Worm (Caenorhabditis elegans) whole organism, young adult: Measurements from ENCODE around the gene ubxn-4.

Source experiments
- B0035.1 ChIP-seq: sonication (generic microtip); optimal IDR thresholded peaks from 2 replicates; lab custom pipeline; 2016; ENCODE audit warnings: missing genetic modification characterization, mild to moderate bottlenecking, missing compliant biosample characterization, missing genotype, missing genetic modification reagents
- B0261.1 ChIP-seq: sonication (generic microtip); optimal IDR thresholded peaks from 2 replicates; lab custom pipeline; 2016; ENCODE audit warnings: mild to moderate bottlenecking, missing genetic modification characterization, moderate library complexity, missing compliant biosample characterization
- F10E7.11 ChIP-seq: sonication (generic microtip); optimal IDR thresholded peaks from 2 replicates; lab custom pipeline; 2017; ENCODE audit warnings: mild to moderate bottlenecking, missing genetic modification characterization, moderate library complexity, missing compliant biosample characterization
- F22D6.2 ChIP-seq: sonication (generic microtip); optimal IDR thresholded peaks from 2 replicates; lab custom pipeline; 2016; ENCODE audit warnings: mild to moderate bottlenecking, missing genetic modification characterization, missing compliant biosample characterization
- F39B2.1 ChIP-seq: fragments of 200-800 bp; sonication (Bioruptor generic); IDR thresholded peaks from 2 replicates; pipeline ENCODE4 v1.3.6; 2022; ENCODE audit warnings: missing genetic modification reagents, missing genetic modification characterization, missing compliant biosample characterization
- F52B5.7 ChIP-seq: sonication (generic microtip); optimal IDR thresholded peaks from 2 replicates; lab custom pipeline; 2016; ENCODE audit warnings: mild to moderate bottlenecking, missing genetic modification characterization, missing compliant biosample characterization
- F55B11.4 ChIP-seq: sonication (generic microtip); optimal IDR thresholded peaks from 2 replicates; lab custom pipeline; 2016; ENCODE audit warnings: missing compliant biosample characterization, missing genetic modification characterization, borderline replicate concordance; ENCODE audit not compliant: insufficient read depth
- F57A8.1 ChIP-seq: fragments of 200-800 bp; sonication (Bioruptor generic); optimal IDR thresholded peaks from 2 replicates; lab custom pipeline; 2018; ENCODE audit warnings: mild to moderate bottlenecking, missing genetic modification characterization, moderate library complexity, missing compliant biosample characterization
- T26A5.8 ChIP-seq: sonication (generic microtip); optimal IDR thresholded peaks from 2 replicates; lab custom pipeline; 2016; ENCODE audit warnings: missing genetic modification characterization, missing compliant biosample characterization
- Y53F4B.3 ChIP-seq: fragments of 200-800 bp; sonication (Bioruptor generic); IDR thresholded peaks from 2 replicates; pipeline ENCODE4 v1.3.6; 2022; ENCODE audit warnings: missing genetic modification reagents, missing genetic modification characterization, missing compliant biosample characterization
- Y53G8AR.9 ChIP-seq: fragments of 200-800 bp; sonication (Bioruptor generic); conservative IDR thresholded peaks from 2 replicates; pipeline ENCODE4 v1.3.6; 2022; ENCODE audit warnings: missing genetic modification reagents, missing genetic modification characterization, missing compliant biosample characterization
- Y79H2A.3 ChIP-seq: fragments of 200-800 bp; sonication (Bioruptor generic); conservative IDR thresholded peaks from 2 replicates; pipeline ENCODE4 v1.3.6; 2022; ENCODE audit warnings: missing genetic modification reagents, missing genetic modification characterization, missing compliant biosample characterization
- ZK185.1 ChIP-seq: sonication (generic microtip); optimal IDR thresholded peaks from 2 replicates; lab custom pipeline; 2016; ENCODE audit warnings: mild to moderate bottlenecking, missing genetic modification characterization, missing compliant biosample characterization; ENCODE audit not compliant: poor library complexity, severe bottlenecking
- aptf-2 ChIP-seq: fragments of 200-800 bp; sonication (Bioruptor generic); conservative IDR thresholded peaks from 2 replicates; pipeline ENCODE4 v1.3.6; 2022; ENCODE audit warnings: missing genetic modification reagents, missing genetic modification characterization, missing compliant biosample characterization
- atf-7 ChIP-seq: sonication (generic microtip); optimal IDR thresholded peaks from 2 replicates; lab custom pipeline; 2017; ENCODE audit warnings: mild to moderate bottlenecking, missing genetic modification characterization, missing compliant biosample characterization
- attf-6 ChIP-seq: fragments of 200-800 bp; sonication (Bioruptor generic); IDR thresholded peaks from 2 replicates; pipeline ENCODE4 v1.3.6; 2022; ENCODE audit warnings: missing genetic modification reagents, missing genetic modification characterization, missing compliant biosample characterization
- bed-1 ChIP-seq: fragments of 200-800 bp; sonication (Bioruptor generic); IDR thresholded peaks from 2 replicates; pipeline ENCODE4 v1.3.6; 2022; ENCODE audit warnings: missing genetic modification reagents, missing genetic modification characterization, missing compliant biosample characterization
- ccch-3 ChIP-seq: fragments of 200-800 bp; sonication (Bioruptor generic); optimal IDR thresholded peaks from 2 replicates; lab custom pipeline; 2018; ENCODE audit warnings: mild to moderate bottlenecking, missing genetic modification characterization, missing compliant biosample characterization
- cebp-1 ChIP-seq, 2 experiments: fragments of 200-800 bp in 1 of 2; sonication (Bioruptor generic) in 1 of 2; sonication (generic microtip) in 1 of 2; IDR thresholded peaks in 1 of 2; optimal IDR thresholded peaks in 1 of 2; 2 replicates each; pipeline versions ENCODE4 v1.3.6 to Lab custom; 2017 to 2022; ENCODE audit warnings: missing compliant biosample characterization in 2 of 2, missing genetic modification characterization in 2 of 2, mild to moderate bottlenecking in 1 of 2, missing genetic modification reagents in 1 of 2, moderate library complexity in 1 of 2
- cebp-2 ChIP-seq: fragments of 200-800 bp; sonication (Bioruptor generic); IDR thresholded peaks from 2 replicates; pipeline ENCODE4 v1.3.6; 2022; ENCODE audit warnings: missing genetic modification characterization, missing compliant biosample characterization
- ceh-100 ChIP-seq: fragments of 200-800 bp; sonication (Bioruptor generic); IDR thresholded peaks from 2 replicates; pipeline ENCODE4 v1.3.6; 2022; ENCODE audit warnings: missing genetic modification reagents, missing genetic modification characterization, missing compliant biosample characterization
- ceh-27 ChIP-seq: fragments of 200-800 bp; sonication (Bioruptor generic); optimal IDR thresholded peaks from 2 replicates; lab custom pipeline; 2018; ENCODE audit warnings: mild to moderate bottlenecking, missing genetic modification characterization, moderate library complexity, missing compliant biosample characterization
- ceh-58 ChIP-seq: fragments of 200-800 bp; sonication (Bioruptor generic); IDR thresholded peaks from 2 replicates; pipeline ENCODE4 v1.3.6; 2022; ENCODE audit warnings: missing genetic modification characterization, missing compliant biosample characterization
- die-1 ChIP-seq: sonication (generic microtip); optimal IDR thresholded peaks from 2 replicates; lab custom pipeline; 2016; ENCODE audit warnings: missing genotype, mild to moderate bottlenecking, missing genetic modification characterization, missing compliant biosample characterization
- dox-1 ChIP-seq: fragments of 200-800 bp; sonication (Bioruptor generic); IDR thresholded peaks from 2 replicates; pipeline ENCODE4 v1.3.6; 2022; ENCODE audit warnings: missing genetic modification reagents, missing genetic modification characterization, missing compliant biosample characterization
- hsf-1 ChIP-seq: fragments of 200-800 bp; sonication (Bioruptor generic); IDR thresholded peaks from 2 replicates; pipeline ENCODE4 v1.3.6; 2022; ENCODE audit warnings: missing genetic modification reagents, missing genetic modification characterization, missing compliant biosample characterization
- let-607 ChIP-seq, 2 experiments: fragments of 200-800 bp in 1 of 2; sonication (Bioruptor generic) in 1 of 2; sonication (generic microtip) in 1 of 2; optimal IDR thresholded peaks; 2 replicates each; lab custom pipeline; 2016 to 2018; ENCODE audit warnings: mild to moderate bottlenecking in 2 of 2, missing compliant biosample characterization in 2 of 2, missing genetic modification characterization in 2 of 2, moderate library complexity in 2 of 2, missing genotype in 1 of 2
- lin-26 ChIP-seq: fragments of 200-800 bp; sonication (Bioruptor generic); IDR thresholded peaks from 2 replicates; pipeline ENCODE4 v1.3.6; 2022; ENCODE audit warnings: missing genetic modification reagents, missing genetic modification characterization, missing compliant biosample characterization
- lin-35 ChIP-seq, 3 experiments: fragments of 150-350 bp in 2 of 3; sonication (generic microtip) in 1 of 3; optimal IDR thresholded peaks; 2 replicates each; lab custom pipeline; 2014 to 2018; ENCODE audit warnings: missing biosample characterization in 3 of 3, missing genetic modification characterization in 3 of 3, missing genetic modification reagents in 3 of 3
- lin-40 ChIP-seq: sonication (generic microtip); optimal IDR thresholded peaks from 2 replicates; lab custom pipeline; 2016; ENCODE audit warnings: missing genetic modification characterization, mild to moderate bottlenecking, missing compliant biosample characterization, missing genotype, missing genetic modification reagents
- lin-54 ChIP-seq: fragments of 200-800 bp; sonication (Bioruptor generic); optimal IDR thresholded peaks from 2 replicates; lab custom pipeline; 2018; ENCODE audit warnings: mild to moderate bottlenecking, missing genetic modification characterization, missing compliant biosample characterization
- madf-6 ChIP-seq: fragments of 200-800 bp; sonication (Bioruptor generic); IDR thresholded peaks from 2 replicates; pipeline ENCODE4 v1.3.6; 2022; ENCODE audit warnings: missing genetic modification reagents, missing genetic modification characterization, missing compliant biosample characterization
- mcd-1 ChIP-seq: fragments of 200-800 bp; sonication (Bioruptor generic); IDR thresholded peaks from 2 replicates; pipeline ENCODE4 v1.3.6; 2022; ENCODE audit warnings: missing genetic modification reagents, missing genetic modification characterization, missing compliant biosample characterization
- mxl-1 ChIP-seq: sonication (generic microtip); optimal IDR thresholded peaks from 2 replicates; lab custom pipeline; 2016; ENCODE audit warnings: missing genetic modification characterization, missing compliant biosample characterization
- nfya-1 ChIP-seq: sonication (generic microtip); optimal IDR thresholded peaks from 2 replicates; lab custom pipeline; 2017; ENCODE audit warnings: antibody characterized with exemption, missing compliant biosample characterization, missing genetic modification characterization, borderline replicate concordance; ENCODE audit not compliant: insufficient read depth
- nfyb-1 ChIP-seq: fragments of 200-800 bp; sonication (Bioruptor generic); IDR thresholded peaks from 2 replicates; pipeline ENCODE4 v1.3.6; 2022; ENCODE audit warnings: missing genetic modification reagents, missing genetic modification characterization, missing compliant biosample characterization
- nhr-120 ChIP-seq: fragments of 200-800 bp; sonication (Bioruptor generic); IDR thresholded peaks from 2 replicates; pipeline ENCODE4 v1.3.6; 2022; ENCODE audit warnings: missing genetic modification characterization, missing compliant biosample characterization
- pbrm-1 ChIP-seq: fragments of 200-800 bp; sonication (Bioruptor generic); IDR thresholded peaks from 2 replicates; pipeline ENCODE4 v1.3.6; 2022; ENCODE audit warnings: missing genetic modification reagents, missing genetic modification characterization, missing compliant biosample characterization
- pha-4 ChIP-seq: fragments of 150-350 bp; sonication (generic microtip); optimal IDR thresholded peaks from 2 replicates; lab custom pipeline; 2014; ENCODE audit warnings: missing biosample characterization, missing genetic modification reagents, missing genetic modification characterization
- sea-2 ChIP-seq: fragments of 200-800 bp; sonication (Bioruptor generic); IDR thresholded peaks from 2 replicates; pipeline ENCODE4 v1.3.6; 2022; ENCODE audit warnings: missing genetic modification characterization, missing compliant biosample characterization
- snpc-1.1 ChIP-seq: sonication (generic microtip); optimal IDR thresholded peaks from 2 replicates; lab custom pipeline; 2017; ENCODE audit warnings: missing genetic modification characterization, mild to moderate bottlenecking, missing compliant biosample characterization, antibody characterized with exemption, moderate library complexity, missing genotype, missing genetic modification reagents; ENCODE audit not compliant: insufficient read depth
- snpc-4 ChIP-seq, 5 experiments: fragments of 150-350 bp in 1 of 5; sonication (generic microtip) in 4 of 5; optimal IDR thresholded peaks; 2 replicates each; lab custom pipeline; 2014 to 2018; ENCODE audit warnings: missing genetic modification characterization in 5 of 5, missing biosample characterization in 3 of 5, antibody characterized with exemption in 2 of 5, mild to moderate bottlenecking in 2 of 5, missing compliant biosample characterization in 2 of 5, missing genotype in 2 of 5, moderate library complexity in 2 of 5, missing genetic modification reagents in 1 of 5
- unc-130 ChIP-seq: sonication (generic microtip); optimal IDR thresholded peaks from 2 replicates; lab custom pipeline; 2016; ENCODE audit warnings: missing genetic modification reagents, missing genetic modification characterization, missing compliant biosample characterization
- ztf-18 ChIP-seq: sonication (generic microtip); optimal IDR thresholded peaks from 2 replicates; lab custom pipeline; 2016; ENCODE audit warnings: missing genotype, mild to moderate bottlenecking, missing genetic modification characterization, missing compliant biosample characterization
- ztf-6 ChIP-seq: fragments of 200-800 bp; sonication (Bioruptor generic); IDR thresholded peaks from 2 replicates; pipeline ENCODE4 v1.3.6; 2022; ENCODE audit warnings: missing genetic modification reagents, missing genetic modification characterization, missing compliant biosample characterization

ubxn-4 gene

DNA sequence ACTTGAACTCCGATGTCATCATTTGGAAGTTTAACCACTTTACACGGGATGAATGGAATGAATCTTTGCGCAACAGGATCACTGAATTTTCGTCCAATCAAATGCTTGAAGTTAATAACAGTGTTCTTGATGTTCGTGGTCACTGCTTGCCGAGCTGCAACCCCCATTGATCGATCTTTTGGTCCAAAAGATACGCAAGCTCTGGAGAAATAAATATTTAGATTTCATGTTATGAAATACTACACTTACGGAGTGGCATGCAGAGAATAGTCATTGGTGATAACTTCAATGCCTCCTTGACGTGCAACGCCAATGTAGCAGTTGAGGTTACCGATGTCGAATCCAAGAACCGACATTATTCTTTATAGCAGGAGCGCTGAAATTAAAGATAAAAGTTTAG lies 41.2 kb upstream of the ubxn-4 start, which contains the start of gene hsp-110 (continued):
- TF ChIP-seq ZK185.1 (tag; lab: Kevin White, UChicago) (no peak), Y79H2A.3 (no peak), atf-7 (tag; lab: Kevin White, UChicago) (no peak), F39B2.1 (GFP tag; lab: Robert Waterston, UW) (no peak), ccch-3 (no peak), F55B11.4 (no peak), lin-26 (GFP tag; lab: Robert Waterston, UW) (peak; percentile 67), nfya-1 (tag; lab: Kevin White, UChicago) (no peak), mxl-1 (tag; lab: Kevin White, UChicago) (no peak), F22D6.2 (no peak), snpc-4 (GFP tag; optimal IDR thresholded peaks at IDR 0.05; lab: Kevin White, UChicago) (no peak), snpc-4 (tag; optimal IDR thresholded peaks at IDR 0.05; lab: Kevin White, UChicago) (peak in 1 of 4 experiments; percentile 18), lin-35 (GFP tag; optimal IDR thresholded peaks at IDR 0.05; lab: Kevin White, UChicago) (no peak), ceh-27 (GFP tag; lab: Kevin White, UChicago) (no peak), ceh-58 (GFP tag; lab: Robert Waterston, UW) (no peak), snpc-1.1 (tag; lab: Kevin White, UChicago) (no peak), pha-4 (no peak), F52B5.7 (no peak), dox-1 (GFP tag; lab: Robert Waterston, UW) (peak; percentile 82; the same call in 1 of the 2 replicates), ztf-18 (tag; lab: Kevin White, UChicago) (peak; percentile 24), B0035.1 (tag; lab: Kevin White, UChicago) (no peak), B0261.1 (tag; lab: Kevin White, UChicago) (no peak), T26A5.8 (tag; lab: Kevin White, UChicago) (no peak)

DNA sequence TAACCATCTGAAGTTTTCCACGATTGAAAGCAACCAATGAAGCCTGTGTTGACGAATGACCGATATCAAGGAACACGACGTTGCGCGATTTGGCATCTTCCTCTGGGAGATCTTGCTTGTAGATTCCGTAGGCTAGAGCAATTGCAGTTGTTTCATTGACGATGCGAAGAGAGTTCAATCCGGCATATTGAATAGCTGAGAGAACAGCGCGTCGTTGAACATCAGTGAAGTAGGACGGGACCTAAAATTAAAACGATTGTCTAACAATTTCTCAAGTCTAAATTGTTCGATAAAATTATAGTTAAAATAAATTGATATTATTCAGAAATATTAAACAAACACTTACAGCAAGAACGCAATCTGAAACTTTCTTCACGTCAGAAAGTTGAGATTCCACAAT lies 40.7 kb upstream of the ubxn-4 start:
- TF ChIP-seq aptf-2 (GFP tag; lab: Robert Waterston, UW) (no peak), cebp-2 (GFP tag; lab: Robert Waterston, UW) (peak; percentile 76; the same call in 1 of the 2 replicates), Y53G8AR.9 (GFP tag; lab: Robert Waterston, UW) (peak; percentile 70), hsf-1 (no peak), nhr-120 (no peak), pbrm-1 (GFP tag; lab: Robert Waterston, UW) (no peak), lin-54 (peak; percentile 61), F10E7.11 (tag; lab: Kevin White, UChicago) (no peak), bed-1 (GFP tag; lab: Robert Waterston, UW) (no peak), let-607 (tag; optimal IDR thresholded peaks at IDR 0.05; lab: Kevin White, UChicago) (no peak), unc-130 (no peak), die-1 (tag; lab: Kevin White, UChicago) (no peak), madf-6 (GFP tag; lab: Robert Waterston, UW) (0 out of 2 replicates have a peak, but pooled peaks have one; percentile 51), Y79H2A.3 (no peak), mcd-1 (GFP tag; lab: Robert Waterston, UW) (no peak), lin-35 (GFP tag; optimal IDR thresholded peaks at IDR 0.05; lab: Kevin White, UChicago) (no peak), nfyb-1 (GFP tag; lab: Robert Waterston, UW) (0 out of 2 replicates have a peak, but pooled peaks have one; percentile 22), F57A8.1 (GFP tag; lab: Kevin White, UChicago) (no peak), Y53F4B.3 (GFP tag; lab: Robert Waterston, UW) (no peak), ceh-100 (GFP tag; lab: Robert Waterston, UW) (0 out of 2 replicates have a peak, but pooled peaks have one; percentile 19), sea-2 (GFP tag; lab: Robert Waterston, UW) (no peak), lin-40 (no peak), attf-6 (GFP tag; lab: Robert Waterston, UW) (no peak), F55B11.4 (no peak), F39B2.1 (GFP tag; lab: Robert Waterston, UW) (peak; percentile 61; the same call in 1 of the 2 replicates), ztf-6 (GFP tag; lab: Robert Waterston, UW) (no peak), cebp-1 (GFP tag; IDR thresholded peaks at IDR 0.05; lab: Robert Waterston, UW) (no peak), cebp-1 (tag; optimal IDR thresholded peaks at IDR 0.05; lab: Kevin White, UChicago) (no peak)
